Fruit fly (Drosophila melanogaster) whole organism, embryonic: ENCODE results near the gene CG31050.

Source experiments
- Atf6 ChIP-seq: fragments of 200-800 bp; sonication (Bioruptor generic); IDR thresholded peaks from 2 replicates; pipeline ENCODE4 v1.3.6; 2022; ENCODE audit warnings: missing biosample characterization, missing genetic modification characterization
- CG3281 ChIP-seq: fragments of 200-800 bp; sonication (Bioruptor generic); optimal IDR thresholded peaks from 3 replicates; lab custom pipeline; 2017; ENCODE audit warnings: missing biosample characterization, mild to moderate bottlenecking, missing genetic modification characterization
- NfI ChIP-seq: fragments of 200-800 bp; sonication (Bioruptor generic); optimal IDR thresholded peaks from 3 replicates; lab custom pipeline; 2018; ENCODE audit warnings: missing biosample characterization, mild to moderate bottlenecking, missing genetic modification characterization, moderate library complexity

dm6 chr3R:28687969-28688368, 37.7 kb upstream of the CG31050 start:
- TF ChIP-seq Atf6 (GFP tag; lab: Robert Waterston, UW) (no peak), CG3281 (GFP tag; lab: Kevin White, UChicago) (no peak), NfI (GFP tag; lab: Kevin White, UChicago) (no peak)
